Worm (Caenorhabditis elegans) whole organism, L4 larva: Measurements from ENCODE around the gene T25D1.3.

ENCODE experiments used
- F44E2.7 ChIP-seq: fragments of 200-800 bp; sonication (Bioruptor generic); IDR thresholded peaks from 2 replicates; pipeline ENCODE4 v2.1.2; 2022; ENCODE audit warnings: missing genetic modification characterization, missing compliant biosample characterization
- T20F7.1 ChIP-seq: fragments of 200-800 bp; sonication (Bioruptor generic); optimal IDR thresholded peaks from 2 replicates; lab custom pipeline; 2018; ENCODE audit warnings: mild to moderate bottlenecking, missing genetic modification characterization, missing compliant biosample characterization
- T26A8.4 ChIP-seq: fragments of 200-800 bp; sonication (Bioruptor generic); IDR thresholded peaks from 2 replicates; pipeline ENCODE4 v1.3.6; 2022; ENCODE audit warnings: missing genetic modification characterization, missing compliant biosample characterization
- Y48G9A.11 ChIP-seq: fragments of 200-800 bp; sonication (Bioruptor generic); IDR thresholded peaks from 2 replicates; pipeline ENCODE4 v1.3.6; 2022; ENCODE audit warnings: missing genetic modification reagents, missing genetic modification characterization, missing compliant biosample characterization
- aha-1 ChIP-seq: fragments of 150-350 bp; peaks from one replicate; lab custom pipeline; 2014; ENCODE audit warnings: missing biosample characterization, missing genetic modification characterization
- ceh-32 ChIP-seq: sonication (generic microtip); optimal IDR thresholded peaks from 2 replicates; lab custom pipeline; 2016; ENCODE audit warnings: mild to moderate bottlenecking, missing genetic modification characterization, missing compliant biosample characterization; ENCODE audit not compliant: poor library complexity
- ceh-62 ChIP-seq: sonication (generic microtip); optimal IDR thresholded peaks from 2 replicates; lab custom pipeline; 2017; ENCODE audit warnings: missing biosample characterization, missing genetic modification characterization
- ces-1 ChIP-seq: fragments of 150-350 bp; sonication (generic microtip); optimal IDR thresholded peaks from 4 replicates; lab custom pipeline; 2014; ENCODE audit warnings: missing biosample characterization, missing genetic modification reagents, missing genetic modification characterization
- dve-1 ChIP-seq: sonication (generic microtip); optimal IDR thresholded peaks from 2 replicates; lab custom pipeline; 2017; ENCODE audit warnings: antibody characterized with exemption, mild to moderate bottlenecking, missing genetic modification characterization, missing compliant biosample characterization; ENCODE audit not compliant: insufficient read depth
- egl-27 ChIP-seq: sonication (generic microtip); optimal IDR thresholded peaks from 3 replicates; lab custom pipeline; 2017; ENCODE audit warnings: missing biosample characterization, missing genetic modification reagents, missing genetic modification characterization
- gei-8 ChIP-seq: fragments of 200-800 bp; sonication (Bioruptor generic); optimal IDR thresholded peaks from 2 replicates; lab custom pipeline; 2018; ENCODE audit warnings: mild to moderate bottlenecking, missing genetic modification characterization, missing compliant biosample characterization
- hlh-11 ChIP-seq: fragments of 200-800 bp; sonication (Bioruptor generic); optimal IDR thresholded peaks from 2 replicates; lab custom pipeline; 2018; ENCODE audit warnings: mild to moderate bottlenecking, missing genetic modification characterization, missing compliant biosample characterization
- hlh-30 ChIP-seq: sonication (generic microtip); optimal IDR thresholded peaks from 2 replicates; lab custom pipeline; 2017; ENCODE audit warnings: antibody characterized with exemption, mild to moderate bottlenecking, missing genetic modification characterization, missing compliant biosample characterization; ENCODE audit not compliant: insufficient read depth
- hmg-1.1 ChIP-seq: fragments of 200-800 bp; sonication (Bioruptor generic); IDR thresholded peaks from 2 replicates; pipeline ENCODE4 v1.3.6; 2022; ENCODE audit warnings: missing genetic modification reagents, missing genetic modification characterization, missing compliant biosample characterization
- mdl-1 ChIP-seq, 2 experiments: fragments of 150-350 bp in 1 of 2; sonication (generic microtip) in 1 of 2; optimal IDR thresholded peaks; 2 replicates each; lab custom pipeline; 2014 to 2017; ENCODE audit warnings: missing biosample characterization in 2 of 2, missing genetic modification characterization in 2 of 2
- mxl-3 ChIP-seq: fragments of 200-800 bp; sonication (Bioruptor generic); optimal IDR thresholded peaks from 2 replicates; lab custom pipeline; 2018; ENCODE audit warnings: mild to moderate bottlenecking, missing genetic modification characterization, missing compliant biosample characterization
- nhr-102 ChIP-seq: sonication (generic microtip); optimal IDR thresholded peaks from 2 replicates; lab custom pipeline; 2016; ENCODE audit warnings: mild to moderate bottlenecking, missing genetic modification characterization, moderate library complexity, missing compliant biosample characterization
- nhr-28 ChIP-seq: fragments of 150-350 bp; optimal IDR thresholded peaks from 2 replicates; lab custom pipeline; 2014; ENCODE audit warnings: missing biosample characterization, missing genetic modification characterization
- nhr-48 ChIP-seq: sonication (generic microtip); optimal IDR thresholded peaks from 2 replicates; lab custom pipeline; 2016; ENCODE audit warnings: mild to moderate bottlenecking, missing genetic modification characterization, missing compliant biosample characterization
- pqm-1 ChIP-seq: sonication (generic microtip); optimal IDR thresholded peaks from 2 replicates; lab custom pipeline; 2017; ENCODE audit warnings: missing biosample characterization, missing genetic modification characterization
- snpc-4 ChIP-seq: fragments of 150-350 bp; optimal IDR thresholded peaks from 2 replicates; lab custom pipeline; 2014; ENCODE audit warnings: missing biosample characterization, missing genetic modification characterization
- unc-39 ChIP-seq: sonication (generic microtip); optimal IDR thresholded peaks from 2 replicates; lab custom pipeline; 2017; ENCODE audit warnings: missing biosample characterization, missing genetic modification characterization
- zfp-2 ChIP-seq: sonication (generic microtip); optimal IDR thresholded peaks from 2 replicates; lab custom pipeline; 2016; ENCODE audit warnings: mild to moderate bottlenecking, missing genetic modification characterization, missing compliant biosample characterization
- zfp-3 ChIP-seq: fragments of 200-800 bp; sonication (Bioruptor generic); conservative IDR thresholded peaks from 2 replicates; pipeline ENCODE4 v1.3.6; 2022; ENCODE audit warnings: missing genetic modification reagents, missing genetic modification characterization, missing compliant biosample characterization
- zip-2 ChIP-seq: fragments of 150-350 bp; optimal IDR thresholded peaks from 2 replicates; lab custom pipeline; 2014; ENCODE audit warnings: missing biosample characterization, missing genetic modification characterization
- ztf-7 ChIP-seq: fragments of 150-350 bp; optimal IDR thresholded peaks from 2 replicates; lab custom pipeline; 2014; ENCODE audit warnings: missing biosample characterization, missing genetic modification characterization

T25D1.3 gene

ce11 chrX:16558776-16559175, 53.3 kb downstream of the T25D1.3 start (continued):
- no peak for TF ChIP-seq zfp-2 (tag; lab: Kevin White, UChicago)

- peak; percentile 5 for TF ChIP-seq hlh-11 (tag; lab: Kevin White, UChicago)
- no peak for TF ChIP-seq Y48G9A.11 (GFP tag; lab: Robert Waterston, UW)
- TF ChIP-seq zip-2 (tag; lab: Kevin White, UChicago) = no peak
- no peak for TF ChIP-seq ceh-62 (tag; lab: Kevin White, UChicago)
- no peak for TF ChIP-seq ztf-7 (tag; lab: Kevin White, UChicago)
- TF ChIP-seq T26A8.4 = no peak
- TF ChIP-seq ces-1 (GFP tag; lab: Kevin White, UChicago) = no peak
- TF ChIP-seq dve-1 (tag; lab: Kevin White, UChicago) = no peak
- TF ChIP-seq ceh-32 = no peak
- TF ChIP-seq mxl-3 (GFP tag; lab: Kevin White, UChicago) = peak; percentile 13
- TF ChIP-seq aha-1 (tag; lab: Kevin White, UChicago) = peak; percentile 69
- TF ChIP-seq unc-39 (tag; lab: Kevin White, UChicago) = no peak
- TF ChIP-seq nhr-28 (tag; lab: Kevin White, UChicago) = peak; percentile 41
- TF ChIP-seq zfp-3 (GFP tag; lab: Robert Waterston, UW) = no peak
- no peak for TF ChIP-seq hmg-1.1 (GFP tag; lab: Robert Waterston, UW)
- TF ChIP-seq nhr-102 (tag; lab: Kevin White, UChicago) = no peak
- TF ChIP-seq T20F7.1 (GFP tag; lab: Kevin White, UChicago) = no peak
- no peak for TF ChIP-seq nhr-48 (tag; lab: Kevin White, UChicago)
- TF ChIP-seq mdl-1 (tag; optimal IDR thresholded peaks at IDR 0.05; lab: Kevin White, UChicago) = peak in 1 of 2 experiments; percentile 52
- TF ChIP-seq egl-27 = no peak
- TF ChIP-seq, all 104 proteins: peak for 5
Measured at ce11 chrX:16559387-16559786, 53.9 kb downstream of the T25D1.3 start.

- peak; percentile 34 for TF ChIP-seq hlh-11 (tag; lab: Kevin White, UChicago)
- peak; percentile 15 for TF ChIP-seq mxl-3 (GFP tag; lab: Kevin White, UChicago)
- TF ChIP-seq hmg-1.1 (GFP tag; lab: Robert Waterston, UW) = no peak
- TF ChIP-seq pqm-1 (tag; lab: Kevin White, UChicago) = no peak
- TF ChIP-seq gei-8 (GFP tag; lab: Kevin White, UChicago) = no peak
- no peak for TF ChIP-seq snpc-4 (tag; lab: Kevin White, UChicago)
- peak; percentile 25 for TF ChIP-seq hlh-30 (tag; lab: Kevin White, UChicago)
- peak; percentile 30 for TF ChIP-seq nhr-28 (tag; lab: Kevin White, UChicago)
- TF ChIP-seq mdl-1 (tag; optimal IDR thresholded peaks at IDR 0.05; lab: Kevin White, UChicago) = peak in 1 of 2 experiments; percentile 38
- TF ChIP-seq F44E2.7 (GFP tag; lab: Robert Waterston, UW) = no peak
Measured at ce11 chrX:16560895-16561294, 55.4 kb downstream of the T25D1.3 start.
